Worm (Caenorhabditis elegans) whole organism, L4 larva: Measurements from ENCODE around the gene srj-23.

Experiments
- D1046.2 ChIP-seq: fragments of 200-800 bp; sonication (Bioruptor generic); IDR thresholded peaks from 2 replicates; pipeline ENCODE4 v1.3.6; 2022; ENCODE audit warnings: missing genetic modification characterization, missing compliant biosample characterization
- F10B5.3 ChIP-seq: sonication (generic microtip); optimal IDR thresholded peaks from 2 replicates; lab custom pipeline; 2016; ENCODE audit warnings: mild to moderate bottlenecking, missing genetic modification characterization, missing compliant biosample characterization
- F26F4.8 ChIP-seq: fragments of 200-800 bp; sonication (Bioruptor generic); conservative IDR thresholded peaks from 2 replicates; pipeline ENCODE4 v1.3.6; 2022; ENCODE audit warnings: missing genetic modification characterization, missing compliant biosample characterization
- F37D6.2 ChIP-seq: sonication (generic microtip); optimal IDR thresholded peaks from 2 replicates; lab custom pipeline; 2016; ENCODE audit warnings: mild to moderate bottlenecking, missing genetic modification characterization, missing compliant biosample characterization
- F44E2.7 ChIP-seq: fragments of 200-800 bp; sonication (Bioruptor generic); IDR thresholded peaks from 2 replicates; pipeline ENCODE4 v2.1.2; 2022; ENCODE audit warnings: missing genetic modification characterization, missing compliant biosample characterization
- F49E8.2 ChIP-seq: sonication (generic microtip); optimal IDR thresholded peaks from 2 replicates; lab custom pipeline; 2016; ENCODE audit warnings: missing compliant biosample characterization, mild to moderate bottlenecking, missing genetic modification characterization, borderline replicate concordance
- T20F7.1 ChIP-seq: fragments of 200-800 bp; sonication (Bioruptor generic); optimal IDR thresholded peaks from 2 replicates; lab custom pipeline; 2018; ENCODE audit warnings: mild to moderate bottlenecking, missing genetic modification characterization, missing compliant biosample characterization
- T26A8.4 ChIP-seq: fragments of 200-800 bp; sonication (Bioruptor generic); IDR thresholded peaks from 2 replicates; pipeline ENCODE4 v1.3.6; 2022; ENCODE audit warnings: missing genetic modification characterization, missing compliant biosample characterization
- Y5F2A.4 ChIP-seq: fragments of 200-800 bp; sonication (Bioruptor generic); optimal IDR thresholded peaks from 2 replicates; lab custom pipeline; 2018; ENCODE audit warnings: mild to moderate bottlenecking, missing genetic modification characterization, missing compliant biosample characterization
- Y75B8A.6 ChIP-seq: fragments of 200-800 bp; sonication (Bioruptor generic); IDR thresholded peaks from 2 replicates; pipeline ENCODE4 v1.3.6; 2022; ENCODE audit warnings: missing genetic modification reagents, missing genetic modification characterization, missing compliant biosample characterization
- ZK337.2 ChIP-seq: fragments of 200-800 bp; sonication (Bioruptor generic); IDR thresholded peaks from 2 replicates; pipeline ENCODE4 v1.3.6; 2022; ENCODE audit warnings: missing genetic modification reagents, missing genetic modification characterization, missing compliant biosample characterization
- ZK546.5 ChIP-seq, 2 experiments: sonication (generic microtip); optimal IDR thresholded peaks; 2 replicates each; lab custom pipeline; 2017; ENCODE audit warnings: missing biosample characterization in 2 of 2, missing genetic modification characterization in 2 of 2
- aha-1 ChIP-seq: fragments of 150-350 bp; peaks from one replicate; lab custom pipeline; 2014; ENCODE audit warnings: missing biosample characterization, missing genetic modification characterization
- arid-1 ChIP-seq: fragments of 200-800 bp; sonication (Bioruptor generic); conservative IDR thresholded peaks from 2 replicates; pipeline ENCODE4 v1.3.6; 2022; ENCODE audit warnings: missing genetic modification reagents, missing genetic modification characterization, missing compliant biosample characterization
- attf-4 ChIP-seq: sonication (generic microtip); optimal IDR thresholded peaks from 3 replicates; lab custom pipeline; 2017; ENCODE audit warnings: missing biosample characterization, missing genetic modification characterization
- ceh-20 ChIP-seq: fragments of 200-800 bp; sonication (Bioruptor generic); IDR thresholded peaks from 2 replicates; pipeline ENCODE4 v1.3.6; 2022; ENCODE audit warnings: missing genetic modification reagents, missing genetic modification characterization, missing compliant biosample characterization
- ceh-32 ChIP-seq: sonication (generic microtip); optimal IDR thresholded peaks from 2 replicates; lab custom pipeline; 2016; ENCODE audit warnings: mild to moderate bottlenecking, missing genetic modification characterization, missing compliant biosample characterization; ENCODE audit not compliant: poor library complexity
- ceh-62 ChIP-seq: sonication (generic microtip); optimal IDR thresholded peaks from 2 replicates; lab custom pipeline; 2017; ENCODE audit warnings: missing biosample characterization, missing genetic modification characterization
- ces-1 ChIP-seq: fragments of 150-350 bp; sonication (generic microtip); optimal IDR thresholded peaks from 4 replicates; lab custom pipeline; 2014; ENCODE audit warnings: missing biosample characterization, missing genetic modification reagents, missing genetic modification characterization
- cey-2 ChIP-seq: sonication (generic microtip); optimal IDR thresholded peaks from 3 replicates; lab custom pipeline; 2017; ENCODE audit warnings: missing genetic modification characterization, mild to moderate bottlenecking, missing compliant biosample characterization, antibody characterized with exemption, borderline replicate concordance; ENCODE audit not compliant: insufficient read depth
- daf-16 ChIP-seq, 3 experiments: sonication (generic microtip); optimal IDR thresholded peaks; 2 replicates each; lab custom pipeline; 2016 to 2017; ENCODE audit warnings: missing genetic modification characterization in 3 of 3, missing genetic modification reagents in 3 of 3, mild to moderate bottlenecking in 2 of 3, missing compliant biosample characterization in 2 of 3, missing biosample characterization in 1 of 3, moderate library complexity in 1 of 3
- dmd-6 ChIP-seq: fragments of 200-800 bp; sonication (Bioruptor generic); IDR thresholded peaks from 2 replicates; pipeline ENCODE4 v1.3.6; 2022; ENCODE audit warnings: missing genetic modification reagents, missing genetic modification characterization, missing compliant biosample characterization
- dpl-1 ChIP-seq: fragments of 150-350 bp; optimal IDR thresholded peaks from 2 replicates; lab custom pipeline; 2014; ENCODE audit warnings: missing biosample characterization, missing genetic modification reagents, missing genetic modification characterization
- dve-1 ChIP-seq: sonication (generic microtip); optimal IDR thresholded peaks from 2 replicates; lab custom pipeline; 2017; ENCODE audit warnings: antibody characterized with exemption, mild to moderate bottlenecking, missing genetic modification characterization, missing compliant biosample characterization; ENCODE audit not compliant: insufficient read depth
- egl-43 ChIP-seq: fragments of 200-800 bp; sonication (Bioruptor generic); IDR thresholded peaks from 2 replicates; pipeline ENCODE4 v1.3.6; 2022; ENCODE audit warnings: missing genetic modification reagents, missing genetic modification characterization, missing compliant biosample characterization
- fos-1 ChIP-seq: fragments of 150-350 bp; optimal IDR thresholded peaks from 2 replicates; lab custom pipeline; 2014; ENCODE audit warnings: missing biosample characterization, missing genetic modification characterization
- lim-7 ChIP-seq: fragments of 200-800 bp; sonication (Bioruptor generic); IDR thresholded peaks from 2 replicates; pipeline ENCODE4 v1.3.6; 2022; ENCODE audit warnings: missing genetic modification characterization, missing compliant biosample characterization
- lin-15B ChIP-seq: fragments of 150-350 bp; sonication (generic microtip); optimal IDR thresholded peaks from 3 replicates; lab custom pipeline; 2014; ENCODE audit warnings: missing biosample characterization, missing genetic modification characterization
- lin-29 ChIP-seq: fragments of 200-800 bp; sonication (Bioruptor generic); IDR thresholded peaks from 2 replicates; pipeline ENCODE4 v1.3.6; 2022; ENCODE audit warnings: missing genetic modification reagents, missing genetic modification characterization, missing compliant biosample characterization
- lin-38 ChIP-seq: fragments of 200-800 bp; sonication (Bioruptor generic); IDR thresholded peaks from 2 replicates; pipeline ENCODE4 v1.3.6; 2022; ENCODE audit warnings: missing genetic modification reagents, missing genetic modification characterization, missing compliant biosample characterization
- mdl-1 ChIP-seq, 2 experiments: fragments of 150-350 bp in 1 of 2; sonication (generic microtip) in 1 of 2; optimal IDR thresholded peaks; 2 replicates each; lab custom pipeline; 2014 to 2017; ENCODE audit warnings: missing biosample characterization in 2 of 2, missing genetic modification characterization in 2 of 2
- mes-2 ChIP-seq: sonication (generic microtip); optimal IDR thresholded peaks from 2 replicates; lab custom pipeline; 2016; ENCODE audit warnings: missing genotype, mild to moderate bottlenecking, missing genetic modification characterization, missing compliant biosample characterization; ENCODE audit not compliant: poor library complexity, severe bottlenecking
- mxl-3 ChIP-seq: fragments of 200-800 bp; sonication (Bioruptor generic); optimal IDR thresholded peaks from 2 replicates; lab custom pipeline; 2018; ENCODE audit warnings: mild to moderate bottlenecking, missing genetic modification characterization, missing compliant biosample characterization
- nhr-41 ChIP-seq: fragments of 200-800 bp; sonication (Bioruptor generic); IDR thresholded peaks from 2 replicates; pipeline ENCODE4 v1.3.6; 2022; ENCODE audit warnings: missing genetic modification reagents, missing genetic modification characterization, missing compliant biosample characterization
- nhr-48 ChIP-seq: sonication (generic microtip); optimal IDR thresholded peaks from 2 replicates; lab custom pipeline; 2016; ENCODE audit warnings: mild to moderate bottlenecking, missing genetic modification characterization, missing compliant biosample characterization
- php-3 ChIP-seq: fragments of 200-800 bp; sonication (Bioruptor generic); IDR thresholded peaks from 2 replicates; pipeline ENCODE4 v1.3.6; 2022; ENCODE audit warnings: missing genetic modification reagents, missing genetic modification characterization, missing compliant biosample characterization
- pqm-1 ChIP-seq: sonication (generic microtip); optimal IDR thresholded peaks from 2 replicates; lab custom pipeline; 2017; ENCODE audit warnings: missing biosample characterization, missing genetic modification characterization
- rbr-2 ChIP-seq: sonication (generic microtip); optimal IDR thresholded peaks from 2 replicates; lab custom pipeline; 2016; ENCODE audit warnings: missing genotype, missing genetic modification characterization, missing compliant biosample characterization
- sdz-12 ChIP-seq: fragments of 200-800 bp; sonication (Bioruptor generic); optimal IDR thresholded peaks from 2 replicates; lab custom pipeline; 2018; ENCODE audit warnings: mild to moderate bottlenecking, missing genetic modification characterization, missing compliant biosample characterization
- set-16 ChIP-seq: fragments of 200-800 bp; sonication (Bioruptor generic); IDR thresholded peaks from 2 replicates; pipeline ENCODE4 v1.3.6; 2022; ENCODE audit warnings: missing genetic modification reagents, missing genetic modification characterization, missing compliant biosample characterization
- spr-1 ChIP-seq: sonication (generic microtip); optimal IDR thresholded peaks from 2 replicates; lab custom pipeline; 2016; ENCODE audit warnings: mild to moderate bottlenecking, missing genetic modification characterization, missing compliant biosample characterization
- unc-130 ChIP-seq: sonication (generic microtip); optimal IDR thresholded peaks from 2 replicates; lab custom pipeline; 2016; ENCODE audit warnings: missing genetic modification reagents, missing genetic modification characterization, missing compliant biosample characterization
- unc-39 ChIP-seq: sonication (generic microtip); optimal IDR thresholded peaks from 2 replicates; lab custom pipeline; 2017; ENCODE audit warnings: missing biosample characterization, missing genetic modification characterization
- unc-62 ChIP-seq, 3 experiments: fragments of 150-350 bp in 1 of 3; sonication (generic microtip); optimal IDR thresholded peaks in 2 of 3; peaks in 1 of 3; 1 replicate in 1 of 3; 2 replicates in 2 of 3; lab custom pipeline; 2014 to 2017; ENCODE audit warnings: missing biosample characterization in 3 of 3, missing genetic modification characterization in 3 of 3, missing genetic modification reagents in 3 of 3, missing genotype in 1 of 3
- vab-7 ChIP-seq: fragments of 200-800 bp; sonication (Bioruptor generic); IDR thresholded peaks from 2 replicates; pipeline ENCODE4 v1.3.6; 2022; ENCODE audit warnings: missing genetic modification reagents, missing genetic modification characterization, missing compliant biosample characterization
- zfp-3 ChIP-seq: fragments of 200-800 bp; sonication (Bioruptor generic); conservative IDR thresholded peaks from 2 replicates; pipeline ENCODE4 v1.3.6; 2022; ENCODE audit warnings: missing genetic modification reagents, missing genetic modification characterization, missing compliant biosample characterization
- ztf-11 ChIP-seq: fragments of 150-350 bp; optimal IDR thresholded peaks from 2 replicates; lab custom pipeline; 2014; ENCODE audit warnings: missing biosample characterization, missing genetic modification characterization

srj-23 gene

DNA sequence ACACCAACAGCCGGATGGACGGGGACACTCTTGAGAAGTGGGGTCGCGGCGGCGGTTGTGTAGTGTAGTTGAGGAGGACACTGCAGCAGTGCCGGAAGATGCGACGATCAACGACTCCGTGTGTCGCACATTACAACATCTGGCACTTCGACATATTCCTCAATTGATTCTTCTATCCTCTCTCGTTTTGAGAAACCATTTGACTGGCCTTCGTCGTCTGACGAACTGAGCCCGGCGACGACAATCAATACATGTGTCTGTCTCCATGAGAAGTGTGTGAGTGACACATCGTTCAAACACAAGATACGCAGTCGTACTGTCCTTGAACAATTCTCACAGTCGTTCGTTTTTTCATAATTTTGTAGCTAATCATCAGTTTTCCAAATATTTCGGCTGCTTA lies 21.1 kb downstream of the srj-23 start (continued):
- TF ChIP-seq pqm-1 (tag; lab: Kevin White, UChicago) (no peak), cey-2 (tag; lab: Kevin White, UChicago) (no peak), lin-15B (tag; lab: Kevin White, UChicago) (no peak), ceh-62 (tag; lab: Kevin White, UChicago) (no peak), daf-16 (GFP tag; optimal IDR thresholded peaks at IDR 0.05; lab: Kevin White, UChicago) (no peak), daf-16 (tag; optimal IDR thresholded peaks at IDR 0.05; lab: Kevin White, UChicago) (no peak), F10B5.3 (no peak), unc-130 (GFP tag; lab: Kevin White, UChicago) (no peak), nhr-41 (no peak), attf-4 (no peak)

- TF ChIP-seq T26A8.4 (GFP tag; lab: Robert Waterston, UW) = peak; percentile 59
- TF ChIP-seq dpl-1 (GFP tag; lab: Kevin White, UChicago) = peak; percentile 13
- peak; percentile 74; the same call in 1 of the 2 replicates for TF ChIP-seq egl-43 (GFP tag; lab: Robert Waterston, UW)
- 0 out of 2 replicates have a peak, but pooled peaks have one; percentile 44 for TF ChIP-seq lim-7 (GFP tag; lab: Robert Waterston, UW)
- peak; percentile 66 for TF ChIP-seq mxl-3 (GFP tag; lab: Kevin White, UChicago)
- no peak for TF ChIP-seq unc-39 (tag; lab: Kevin White, UChicago)
- no peak for TF ChIP-seq arid-1
- no peak for TF ChIP-seq F44E2.7 (GFP tag; lab: Robert Waterston, UW)
- 0 out of 2 replicates have a peak, but pooled peaks have one; percentile 29 for TF ChIP-seq ceh-20 (GFP tag; lab: Robert Waterston, UW)
- TF ChIP-seq dve-1 (tag; lab: Kevin White, UChicago) = peak; percentile 45
- TF ChIP-seq zfp-3 = no peak
- TF ChIP-seq php-3 = no peak
- peak; percentile 12 to 77 for TF ChIP-seq mdl-1 (tag; optimal IDR thresholded peaks at IDR 0.05; lab: Kevin White, UChicago)
- peak; percentile 89 for TF ChIP-seq set-16
- peak; percentile 76 for TF ChIP-seq mes-2 (tag; lab: Kevin White, UChicago)
- peak; percentile 48 for TF ChIP-seq lin-38 (GFP tag; lab: Robert Waterston, UW)
- 0 out of 2 replicates have a peak, but pooled peaks have one; percentile 32 for TF ChIP-seq vab-7 (GFP tag; lab: Robert Waterston, UW)
- TF ChIP-seq T20F7.1 (GFP tag; lab: Kevin White, UChicago) = no peak
- TF ChIP-seq rbr-2 (tag; lab: Kevin White, UChicago) = peak; percentile 84
- no peak for TF ChIP-seq Y75B8A.6 (GFP tag; lab: Robert Waterston, UW)
- TF ChIP-seq ztf-11 = no peak
- peak in 1 of 2 experiments; percentile 92 for TF ChIP-seq unc-62 (GFP tag; optimal IDR thresholded peaks at IDR 0.05 in 1 of 2; lab: Kevin White, UChicago)
- TF ChIP-seq unc-62 (tag; optimal IDR thresholded peaks at IDR 0.05; lab: Kevin White, UChicago) = no peak
- TF ChIP-seq D1046.2 (GFP tag; lab: Robert Waterston, UW) = no peak
- peak; percentile 42 for TF ChIP-seq F37D6.2
- no peak for TF ChIP-seq ZK337.2 (GFP tag; lab: Robert Waterston, UW)
- TF ChIP-seq F49E8.2 = no peak
- no peak for TF ChIP-seq Y5F2A.4 (GFP tag; lab: Kevin White, UChicago)
- no peak for TF ChIP-seq ZK546.5 (tag; optimal IDR thresholded peaks at IDR 0.05; lab: Kevin White, UChicago)
- TF ChIP-seq dmd-6 (GFP tag; lab: Robert Waterston, UW) = peak; percentile 47; the same call in 1 of the 2 replicates
- peak; percentile 99 for TF ChIP-seq aha-1 (tag; lab: Kevin White, UChicago)
- TF ChIP-seq spr-1 = peak; percentile 37
- TF ChIP-seq lin-29 = peak; percentile 54; the same call in 1 of the 2 replicates
- no peak for TF ChIP-seq F26F4.8 (GFP tag; lab: Robert Waterston, UW)
- TF ChIP-seq nhr-48 (tag; lab: Kevin White, UChicago) = peak; percentile 4
- no peak for TF ChIP-seq fos-1 (tag; lab: Kevin White, UChicago)
- no peak for TF ChIP-seq sdz-12 (GFP tag; lab: Kevin White, UChicago)
- TF ChIP-seq ceh-32 (tag; lab: Kevin White, UChicago) = no peak
- peak; percentile 16 for TF ChIP-seq ces-1 (GFP tag; lab: Kevin White, UChicago)
These were observed 23.2 kb downstream of the srj-23 start, which contains the start of the genes F53E2.2 and unc-60 for ce11 chrV:1474486-1475125. TSS of gene F53E2.2 (plus strand) at chrV:1475086. TSS of gene unc-60 (plus strand) at chrV:1475086.
